Fruit fly (Drosophila melanogaster) whole organism, embryonic: ENCODE data around the gene CG31883.

Experiments
- ATbp ChIP-seq: fragments of 200-800 bp; sonication (Bioruptor generic); optimal IDR thresholded peaks from 2 replicates; lab custom pipeline; 2017; ENCODE audit warnings: missing biosample characterization, mild to moderate bottlenecking, missing genetic modification characterization, missing genetic modification reagents
- Atf6 ChIP-seq: fragments of 200-800 bp; sonication (Bioruptor generic); IDR thresholded peaks from 2 replicates; pipeline ENCODE4 v1.3.6; 2022; ENCODE audit warnings: missing biosample characterization, missing genetic modification characterization
- CG10366 ChIP-seq: fragments of 200-800 bp; sonication (Bioruptor generic); IDR thresholded peaks from 2 replicates; pipeline ENCODE4 v1.3.6; 2022; ENCODE audit warnings: missing biosample characterization, missing genetic modification characterization
- CG10959 ChIP-seq: fragments of 200-800 bp; sonication (Bioruptor generic); IDR thresholded peaks from 2 replicates; pipeline ENCODE4 v1.3.6; 2022; ENCODE audit warnings: missing biosample characterization, missing genetic modification characterization
- CG14050 ChIP-seq: fragments of 200-800 bp; sonication (Bioruptor generic); IDR thresholded peaks from 3 replicates; pipeline ENCODE4 v1.3.6; 2022; ENCODE audit warnings: missing biosample characterization, missing genetic modification characterization
- CG14965 ChIP-seq: fragments of 200-800 bp; sonication (Bioruptor generic); optimal IDR thresholded peaks from 2 replicates; lab custom pipeline; 2016; ENCODE audit warnings: missing biosample characterization, missing genetic modification characterization, borderline replicate concordance
- CG1603 ChIP-seq: fragments of 200-800 bp; sonication (Bioruptor generic); optimal IDR thresholded peaks from 2 replicates; lab custom pipeline; 2019; ENCODE audit warnings: missing biosample characterization, mild to moderate bottlenecking, missing genetic modification characterization, moderate library complexity
- CG17912 ChIP-seq: fragments of 200-800 bp; sonication (Bioruptor generic); optimal IDR thresholded peaks from 2 replicates; lab custom pipeline; 2018; ENCODE audit warnings: missing biosample characterization, mild to moderate bottlenecking, missing genetic modification characterization
- CG2120 ChIP-seq: fragments of 200-800 bp; sonication (Bioruptor generic); optimal IDR thresholded peaks from 3 replicates; lab custom pipeline; 2016; ENCODE audit warnings: missing biosample characterization, missing genetic modification characterization
- CG3065 ChIP-seq: fragments of 200-800 bp; sonication (Bioruptor generic); optimal IDR thresholded peaks from 2 replicates; lab custom pipeline; 2016; ENCODE audit warnings: missing biosample characterization, missing genetic modification characterization
- CG33213 ChIP-seq: fragments of 200-800 bp; sonication (Bioruptor generic); optimal IDR thresholded peaks from 3 replicates; lab custom pipeline; 2016; ENCODE audit warnings: missing biosample characterization, missing genetic modification characterization
- CG6791 ChIP-seq: fragments of 200-800 bp; sonication (Bioruptor generic); IDR thresholded peaks from 3 replicates; pipeline ENCODE4 v1.3.6; 2022; ENCODE audit warnings: missing biosample characterization, missing genetic modification characterization; ENCODE audit not compliant: partially characterized antibody
- CG8924 ChIP-seq: fragments of 200-800 bp; optimal IDR thresholded peaks from 3 replicates; lab custom pipeline; 2019; ENCODE audit warnings: missing biosample characterization, mild to moderate bottlenecking, missing genetic modification characterization, moderate library complexity
- CG9215 ChIP-seq: fragments of 200-800 bp; sonication (Bioruptor generic); IDR thresholded peaks from 2 replicates; pipeline ENCODE4 v1.3.6; 2022; ENCODE audit warnings: missing biosample characterization, missing genetic modification characterization
- CG9932 ChIP-seq: fragments of 200-800 bp; sonication (Bioruptor generic); IDR thresholded peaks from 2 replicates; pipeline ENCODE4 v1.3.6; 2022; ENCODE audit warnings: missing biosample characterization, missing genetic modification characterization
- D ChIP-seq, 2 experiments: fragments of 200-800 bp in 1 of 2; fragments of >200 bp in 1 of 2; sonication (Bioruptor generic) in 1 of 2; optimal IDR thresholded peaks; 2 replicates in 1 of 2; 3 replicates in 1 of 2; lab custom pipeline; 2017; ENCODE audit warnings: mild to moderate bottlenecking in 1 of 2, missing biosample characterization in 1 of 2, missing genetic modification characterization in 1 of 2, missing genetic modification reagents in 1 of 2
- Dip3 ChIP-seq: fragments of 200-800 bp; sonication (Bioruptor generic); optimal IDR thresholded peaks from 3 replicates; lab custom pipeline; 2016; ENCODE audit warnings: missing biosample characterization, missing genetic modification characterization
- Dp ChIP-seq: fragments of 200-800 bp; sonication (Bioruptor generic); optimal IDR thresholded peaks from 2 replicates; lab custom pipeline; 2018; ENCODE audit warnings: missing biosample characterization, mild to moderate bottlenecking, missing genetic modification characterization, moderate library complexity
- Eip74EF ChIP-seq, 2 experiments: fragments of 200-800 bp in 1 of 2; fragments of >200 bp in 1 of 2; sonication (Bioruptor generic) in 1 of 2; optimal IDR thresholded peaks; 2 replicates each; lab custom pipeline; 2017 to 2019; ENCODE audit warnings: missing biosample characterization in 2 of 2, missing genetic modification characterization in 2 of 2, mild to moderate bottlenecking in 1 of 2, moderate library complexity in 1 of 2
- H15 ChIP-seq: fragments of 200-800 bp; sonication (Bioruptor generic); IDR thresholded peaks from 3 replicates; pipeline ENCODE4 v1.3.6; 2022; ENCODE audit warnings: missing biosample characterization, missing genetic modification characterization
- HLH54F ChIP-seq: fragments of 200-800 bp; sonication (Bioruptor generic); optimal IDR thresholded peaks from 3 replicates; lab custom pipeline; 2016; ENCODE audit warnings: missing biosample characterization, missing genetic modification characterization
- Lpt ChIP-seq: fragments of >200 bp; optimal IDR thresholded peaks from 2 replicates; lab custom pipeline; 2018; ENCODE audit warnings: missing biosample characterization, missing genetic modification characterization
- MBD-R2 ChIP-seq: fragments of 200-800 bp; sonication (Bioruptor generic); IDR thresholded peaks from 2 replicates; pipeline ENCODE4 v1.3.6; 2022; ENCODE audit warnings: missing biosample characterization, missing genetic modification characterization
- MTF-1 ChIP-seq: fragments of 200-800 bp; sonication (Bioruptor generic); optimal IDR thresholded peaks from 2 replicates; lab custom pipeline; 2018; ENCODE audit warnings: missing biosample characterization, mild to moderate bottlenecking, missing genetic modification characterization, borderline replicate concordance
- Meics ChIP-seq: fragments of 200-800 bp; sonication (Bioruptor generic); optimal IDR thresholded peaks from 2 replicates; lab custom pipeline; 2017; ENCODE audit warnings: missing biosample characterization, mild to moderate bottlenecking, missing genetic modification characterization
- Nf-YB ChIP-seq: fragments of 200-800 bp; sonication (Bioruptor generic); optimal IDR thresholded peaks from 3 replicates; lab custom pipeline; 2019; ENCODE audit warnings: missing biosample characterization, mild to moderate bottlenecking, missing genetic modification characterization, moderate library complexity
- Sox102F ChIP-seq: fragments of 200-800 bp; sonication (Bioruptor generic); optimal IDR thresholded peaks from 2 replicates; lab custom pipeline; 2018; ENCODE audit warnings: missing biosample characterization, mild to moderate bottlenecking, missing genetic modification characterization, moderate library complexity
- ash1 ChIP-seq: fragments of 200-800 bp; sonication (Bioruptor generic); optimal IDR thresholded peaks from 2 replicates; lab custom pipeline; 2018; ENCODE audit warnings: missing biosample characterization, mild to moderate bottlenecking, missing genetic modification characterization
- ato ChIP-seq: fragments of 200-800 bp; sonication (Bioruptor generic); IDR thresholded peaks from 2 replicates; pipeline ENCODE4 v1.3.6; 2022; ENCODE audit warnings: missing biosample characterization, missing genetic modification characterization; ENCODE audit not compliant: partially characterized antibody
- cg ChIP-seq: fragments of 200-800 bp; sonication (Bioruptor generic); optimal IDR thresholded peaks from 3 replicates; lab custom pipeline; 2019; ENCODE audit warnings: missing biosample characterization, mild to moderate bottlenecking, missing genetic modification characterization, moderate library complexity
- disco-r ChIP-seq: fragments of 200-800 bp; sonication (Bioruptor generic); optimal IDR thresholded peaks from 2 replicates; lab custom pipeline; 2016; ENCODE audit warnings: missing biosample characterization, missing genetic modification characterization
- fd102C ChIP-seq: fragments of 200-800 bp; sonication (Bioruptor generic); optimal IDR thresholded peaks from 2 replicates; lab custom pipeline; 2018; ENCODE audit warnings: missing biosample characterization, mild to moderate bottlenecking, missing genetic modification characterization, moderate library complexity
- gem ChIP-seq: fragments of 200-800 bp; sonication (Bioruptor generic); optimal IDR thresholded peaks from 2 replicates; lab custom pipeline; 2019; ENCODE audit warnings: missing biosample characterization, mild to moderate bottlenecking, missing genetic modification characterization, moderate library complexity
- gsb-n ChIP-seq: fragments of 200-800 bp; sonication (Bioruptor generic); optimal IDR thresholded peaks from 3 replicates; lab custom pipeline; 2018; ENCODE audit warnings: missing biosample characterization, mild to moderate bottlenecking, missing genetic modification characterization
- ken ChIP-seq: fragments of 200-800 bp; sonication (Bioruptor generic); IDR thresholded peaks from 3 replicates; pipeline ENCODE4 v1.3.6; 2022; ENCODE audit warnings: missing biosample characterization, missing genetic modification characterization
- peb ChIP-seq: fragments of 200-800 bp; sonication (Bioruptor generic); IDR thresholded peaks from 2 replicates; pipeline ENCODE4 v1.3.6; 2022; ENCODE audit warnings: missing biosample characterization, missing genetic modification characterization
- pfk ChIP-seq: fragments of 200-800 bp; sonication (Bioruptor generic); optimal IDR thresholded peaks from 2 replicates; lab custom pipeline; 2018; ENCODE audit warnings: missing biosample characterization, mild to moderate bottlenecking, missing genetic modification characterization, moderate library complexity
- pho ChIP-seq: fragments of 200-800 bp; sonication (Bioruptor generic); optimal IDR thresholded peaks from 2 replicates; lab custom pipeline; 2016; ENCODE audit warnings: missing biosample characterization, missing genetic modification characterization
- pros ChIP-seq: fragments of 200-800 bp; sonication (Bioruptor generic); optimal IDR thresholded peaks from 3 replicates; lab custom pipeline; 2019; ENCODE audit warnings: missing biosample characterization, mild to moderate bottlenecking, missing genetic modification characterization, moderate library complexity
- shn ChIP-seq: fragments of 200-800 bp; sonication (Bioruptor generic); optimal IDR thresholded peaks from 3 replicates; lab custom pipeline; 2016; ENCODE audit warnings: missing biosample characterization, missing genetic modification characterization
- sob ChIP-seq: fragments of 200-800 bp; sonication (Bioruptor generic); IDR thresholded peaks from 2 replicates; pipeline ENCODE4 v1.3.6; 2022; ENCODE audit warnings: missing biosample characterization, missing genetic modification characterization
- tgo ChIP-seq: fragments of 200-800 bp; sonication (Bioruptor generic); IDR thresholded peaks from 3 replicates; pipeline ENCODE4 v1.3.6; 2022; ENCODE audit warnings: missing biosample characterization, missing genetic modification characterization
- tx ChIP-seq: fragments of 200-800 bp; sonication (Bioruptor generic); optimal IDR thresholded peaks from 2 replicates; lab custom pipeline; 2016; ENCODE audit warnings: missing biosample characterization, missing genetic modification characterization
- unpg ChIP-seq: fragments of 200-800 bp; sonication (Bioruptor generic); optimal IDR thresholded peaks from 3 replicates; lab custom pipeline; 2018; ENCODE audit warnings: missing biosample characterization, mild to moderate bottlenecking, missing genetic modification characterization, moderate library complexity
- usp ChIP-seq: fragments of >200 bp; optimal IDR thresholded peaks from 2 replicates; lab custom pipeline; 2017; ENCODE audit warnings: missing biosample characterization, missing genetic modification characterization
- vnd ChIP-seq: fragments of 200-800 bp; sonication (Bioruptor generic); IDR thresholded peaks from 3 replicates; pipeline ENCODE4 v1.3.6; 2022; ENCODE audit warnings: missing biosample characterization, missing genetic modification characterization; ENCODE audit not compliant: partially characterized antibody
- zen2 ChIP-seq: fragments of 200-800 bp; sonication (Bioruptor generic); IDR thresholded peaks from 3 replicates; pipeline ENCODE4 v1.3.6; 2022; ENCODE audit warnings: missing biosample characterization, missing genetic modification characterization; ENCODE audit not compliant: partially characterized antibody
- zfh2 ChIP-seq: fragments of 200-800 bp; sonication (Bioruptor generic); optimal IDR thresholded peaks from 2 replicates; lab custom pipeline; 2016; ENCODE audit warnings: missing biosample characterization, missing genetic modification characterization

Gene CG31883

DNA sequence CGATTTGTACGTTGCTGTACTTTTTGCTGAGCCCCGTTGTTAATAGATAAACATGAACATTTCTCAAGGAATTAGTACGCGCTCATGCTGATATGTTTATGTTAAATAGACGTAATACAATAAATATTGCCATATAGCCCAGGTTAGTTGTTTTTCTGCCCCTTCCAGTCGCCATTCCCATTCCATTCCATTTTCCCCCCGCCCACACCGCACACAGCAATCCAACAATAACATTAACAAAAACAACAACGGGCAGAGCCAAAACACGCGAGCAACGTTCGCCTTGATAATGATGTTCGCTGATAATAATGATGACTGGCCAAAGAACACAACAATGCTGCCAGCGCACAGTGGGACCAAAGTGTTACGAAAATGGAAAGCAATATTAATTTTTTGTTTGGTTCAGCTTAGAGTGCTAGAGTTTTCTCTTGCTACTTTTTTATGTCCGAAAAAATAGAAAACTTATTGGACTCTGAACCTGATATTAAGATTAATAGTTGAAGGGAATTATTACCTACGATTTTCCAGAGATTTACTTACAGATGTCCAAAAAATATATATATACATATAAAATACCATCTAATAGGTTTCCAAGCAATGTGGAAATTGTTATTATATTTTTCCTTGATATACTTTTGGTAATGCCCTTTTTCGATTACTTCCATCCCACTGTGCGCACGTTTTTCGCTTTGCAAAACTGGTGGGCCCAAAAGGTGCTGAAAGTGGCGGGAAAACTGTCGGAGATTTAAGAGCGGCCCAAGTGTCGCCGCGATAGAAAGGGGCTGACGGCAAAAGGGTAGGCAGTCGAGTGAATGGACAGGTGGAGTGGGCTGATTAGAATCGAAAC, 41.5 kb downstream of the CG31883 start (continued):
- peak; percentile 80 for TF ChIP-seq shn (GFP tag; lab: Kevin White, UChicago)
- peak; percentile 98 for TF ChIP-seq gem (tag; lab: Kevin White, UChicago)
- TF ChIP-seq Sox102F (GFP tag; lab: Kevin White, UChicago) = peak; percentile 96
- TF ChIP-seq sob (GFP tag; lab: Robert Waterston, UW) = peak; percentile 90
- peak; percentile 85 for TF ChIP-seq Dip3 (GFP tag; lab: Kevin White, UChicago)
- TF ChIP-seq H15 = peak; percentile 82
- peak; percentile 85 for TF ChIP-seq MTF-1
- peak in 1 of 2 experiments; percentile 95 for TF ChIP-seq Eip74EF (GFP tag; optimal IDR thresholded peaks at IDR 0.05; lab: Kevin White, UChicago)
- peak; percentile 44 for TF ChIP-seq pros (GFP tag; lab: Kevin White, UChicago)
- peak; percentile 93 for TF ChIP-seq ATbp (GFP tag; lab: Kevin White, UChicago)
- peak; percentile 37; the same call in 1 of the 3 replicates for TF ChIP-seq vnd (GFP tag; lab: Robert Waterston, UW)
- peak; percentile 95 for TF ChIP-seq CG2120 (GFP tag; lab: Kevin White, UChicago)
- peak; percentile 95 for TF ChIP-seq Atf6 (GFP tag; lab: Robert Waterston, UW)
- no peak for TF ChIP-seq zen2
- TF ChIP-seq CG9932 (GFP tag; lab: Robert Waterston, UW) = peak; percentile 89
- peak; percentile 67 for TF ChIP-seq MBD-R2 (GFP tag; lab: Robert Waterston, UW)
- peak; percentile 59 for TF ChIP-seq fd102C (GFP tag; lab: Kevin White, UChicago)
- TF ChIP-seq CG3065 (GFP tag; lab: Kevin White, UChicago) = peak; percentile 78
- TF ChIP-seq disco-r (GFP tag; lab: Kevin White, UChicago) = peak; percentile 78
- TF ChIP-seq CG10366 (GFP tag; lab: Robert Waterston, UW) = peak; percentile 85
- TF ChIP-seq CG17912 (GFP tag; lab: Kevin White, UChicago) = peak; percentile 58
- peak; percentile 85 for TF ChIP-seq tx (GFP tag; lab: Kevin White, UChicago)
- TF ChIP-seq CG10959 (GFP tag; lab: Robert Waterston, UW) = peak; percentile 68
- TF ChIP-seq Dp (GFP tag; lab: Kevin White, UChicago) = peak; percentile 27
- no peak for TF ChIP-seq D (optimal IDR thresholded peaks at IDR 0.05; lab: Kevin White, UChicago)
- TF ChIP-seq D (GFP tag; optimal IDR thresholded peaks at IDR 0.05; lab: Kevin White, UChicago) = peak; percentile 96
- no peak for TF ChIP-seq ash1 (GFP tag; lab: Kevin White, UChicago)
- TF ChIP-seq usp (GFP tag; lab: Kevin White, UChicago) = no peak
- peak; percentile 70 for TF ChIP-seq CG33213 (GFP tag; lab: Kevin White, UChicago)
- peak; percentile 81 for TF ChIP-seq pho (GFP tag; lab: Kevin White, UChicago)
- TF ChIP-seq HLH54F = peak; percentile 87
- no peak for TF ChIP-seq pfk (GFP tag; lab: Kevin White, UChicago)
- TF ChIP-seq CG9215 (GFP tag; lab: Robert Waterston, UW) = peak; percentile 91
- peak; percentile 96 for TF ChIP-seq unpg (GFP tag; lab: Kevin White, UChicago)
- TF ChIP-seq ken (GFP tag; lab: Robert Waterston, UW) = peak; percentile 71; the same call in 2 of the 3 replicates
- no peak for TF ChIP-seq ato (GFP tag; lab: Robert Waterston, UW)
- TF ChIP-seq gsb-n = peak; percentile 89
- TF ChIP-seq Meics (GFP tag; lab: Kevin White, UChicago) = peak; percentile 98
- peak; percentile 92 for TF ChIP-seq tgo (GFP tag; lab: Robert Waterston, UW)
- peak; percentile 34 for TF ChIP-seq CG1603 (tag; lab: Kevin White, UChicago)
- TF ChIP-seq zfh2 (GFP tag; lab: Kevin White, UChicago) = peak; percentile 87
- TF ChIP-seq CG14965 (GFP tag; lab: Kevin White, UChicago) = no peak
- peak; percentile 87 for TF ChIP-seq Nf-YB (GFP tag; lab: Kevin White, UChicago)
- TF ChIP-seq cg (GFP tag; lab: Kevin White, UChicago) = no peak
- TF ChIP-seq peb (GFP tag; lab: Robert Waterston, UW) = peak; percentile 78
- peak; percentile 98 for TF ChIP-seq CG8924 (tag; lab: Kevin White, UChicago)
- no peak for TF ChIP-seq Lpt
- peak; percentile 79 for TF ChIP-seq CG14050 (GFP tag; lab: Robert Waterston, UW)
- no peak for TF ChIP-seq CG6791 (GFP tag; lab: Robert Waterston, UW)
